Worm (Caenorhabditis elegans) whole organism, L4 larva: ENCODE results near the gene gst-35.

Experiments
- Y105C5A.15 ChIP-seq: fragments of 200-800 bp; sonication (Bioruptor generic); IDR thresholded peaks from 2 replicates; pipeline ENCODE4 v1.3.6; 2022; ENCODE audit warnings: missing genetic modification characterization, missing compliant biosample characterization
- ZK337.2 ChIP-seq: fragments of 200-800 bp; sonication (Bioruptor generic); IDR thresholded peaks from 2 replicates; pipeline ENCODE4 v1.3.6; 2022; ENCODE audit warnings: missing genetic modification reagents, missing genetic modification characterization, missing compliant biosample characterization
- fos-1 ChIP-seq: fragments of 150-350 bp; optimal IDR thresholded peaks from 2 replicates; lab custom pipeline; 2014; ENCODE audit warnings: missing biosample characterization, missing genetic modification characterization
- hif-1 ChIP-seq, 2 experiments: sonication (generic microtip); optimal IDR thresholded peaks; 2 replicates each; lab custom pipeline; 2016 to 2017; ENCODE audit warnings: missing compliant biosample characterization in 2 of 2, missing genetic modification characterization in 2 of 2, missing genetic modification reagents in 2 of 2, missing genotype in 2 of 2, mild to moderate bottlenecking in 1 of 2
- nhr-10 ChIP-seq: fragments of 150-350 bp; optimal IDR thresholded peaks from 2 replicates; lab custom pipeline; 2014; ENCODE audit warnings: missing biosample characterization, missing genetic modification characterization
- nhr-11 ChIP-seq: fragments of 150-350 bp; optimal IDR thresholded peaks from 2 replicates; lab custom pipeline; 2014; ENCODE audit warnings: missing biosample characterization, missing genetic modification characterization
- tag-97 ChIP-seq: fragments of 200-800 bp; sonication (Bioruptor generic); IDR thresholded peaks from 2 replicates; pipeline ENCODE4 v1.3.6; 2022; ENCODE audit warnings: missing genetic modification characterization, missing compliant biosample characterization

ce11 chrII:15219033-15219432, 33.8 kb upstream of the gst-35 start:
- TF ChIP-seq fos-1, result no peak
- no peak for TF ChIP-seq nhr-11 (tag; lab: Kevin White, UChicago)
- TF ChIP-seq Y105C5A.15 (GFP tag; lab: Robert Waterston, UW), result no peak
- no peak for TF ChIP-seq ZK337.2 (GFP tag; lab: Robert Waterston, UW)
- TF ChIP-seq hif-1 (tag; optimal IDR thresholded peaks at IDR 0.05; lab: Kevin White, UChicago), result no peak
- no peak for TF ChIP-seq tag-97 (GFP tag; lab: Robert Waterston, UW)
- no peak for TF ChIP-seq nhr-10 (tag; lab: Kevin White, UChicago)
